Worm (Caenorhabditis elegans): ENCODE measurements around the gene nhr-153.

DNA sequence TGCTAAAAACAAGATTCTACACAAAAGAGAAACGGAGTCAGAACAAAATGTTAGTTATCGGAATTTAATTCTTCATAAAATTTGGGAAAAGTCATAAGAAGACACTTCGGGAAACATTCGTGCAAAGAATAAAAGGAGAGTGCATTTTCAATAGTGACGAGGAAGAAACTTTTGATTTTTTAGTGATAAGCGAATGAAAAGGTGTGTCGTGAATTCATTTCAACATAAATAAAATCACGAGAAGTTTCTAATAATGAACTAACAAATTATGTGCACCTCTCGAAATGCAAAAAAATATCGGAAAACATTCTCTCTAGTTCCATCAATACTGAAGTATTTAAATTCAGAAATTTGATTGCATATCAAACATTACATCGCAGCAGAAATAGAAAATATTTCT, 28.0 kb upstream of the nhr-153 start:
- TF ChIP-seq mep-1 (tag; optimal IDR thresholded peaks at IDR 0.05): no peak
- no peak for TF ChIP-seq mls-2 (tag; optimal IDR thresholded peaks at IDR 0.05)
- TF ChIP-seq nhr-2 (tag; optimal IDR thresholded peaks at IDR 0.05): no peak
